Fruit fly (Drosophila melanogaster) whole organism, prepupa: ENCODE measurements around the gene CG14153.

Source experiments
- Blimp-1 ChIP-seq: fragments of 200-800 bp; sonication (Bioruptor generic); optimal IDR thresholded peaks from 3 replicates; lab custom pipeline; 2017; ENCODE audit warnings: missing biosample characterization, missing genetic modification characterization, mild to moderate bottlenecking, moderate library complexity, missing genetic modification reagents
- CG11762 ChIP-seq: fragments of 200-800 bp; sonication (Bioruptor generic); optimal IDR thresholded peaks from 3 replicates; lab custom pipeline; 2016; ENCODE audit warnings: missing biosample characterization, missing genetic modification characterization; ENCODE audit not compliant: insufficient read depth
- CG11902 ChIP-seq: fragments of 200-800 bp; sonication (Bioruptor generic); optimal IDR thresholded peaks from 3 replicates; lab custom pipeline; 2016; ENCODE audit warnings: missing biosample characterization, missing genetic modification characterization
- CG15336 ChIP-seq: fragments of 200-800 bp; sonication (Bioruptor generic); IDR thresholded peaks from 2 replicates; pipeline ENCODE4 v1.3.6; 2022; ENCODE audit warnings: missing biosample characterization, missing genetic modification characterization
- CG16779 ChIP-seq: fragments of 200-800 bp; sonication (Bioruptor generic); optimal IDR thresholded peaks from 3 replicates; lab custom pipeline; 2017; ENCODE audit warnings: missing biosample characterization, mild to moderate bottlenecking, missing genetic modification characterization
- CG32006 ChIP-seq: fragments of 200-800 bp; sonication (Bioruptor generic); optimal IDR thresholded peaks from 3 replicates; lab custom pipeline; 2017; ENCODE audit warnings: missing biosample characterization, mild to moderate bottlenecking, missing genetic modification characterization
- CG34406 ChIP-seq: fragments of 200-800 bp; sonication (Bioruptor generic); optimal IDR thresholded peaks from 3 replicates; lab custom pipeline; 2016; ENCODE audit warnings: missing biosample characterization, missing genetic modification characterization
- CG3919 ChIP-seq: fragments of 200-800 bp; sonication (Bioruptor generic); optimal IDR thresholded peaks from 3 replicates; lab custom pipeline; 2016; ENCODE audit warnings: missing biosample characterization, missing genetic modification characterization
- CG4318 ChIP-seq: fragments of 200-800 bp; sonication (Bioruptor generic); optimal IDR thresholded peaks from 3 replicates; lab custom pipeline; 2017; ENCODE audit warnings: missing biosample characterization, mild to moderate bottlenecking, missing genetic modification characterization
- CG6163 ChIP-seq: fragments of 200-800 bp; sonication (Bioruptor generic); IDR thresholded peaks from 3 replicates; pipeline ENCODE4 v1.3.6; 2022; ENCODE audit warnings: missing biosample characterization, missing genetic modification characterization
- CG6276 ChIP-seq: fragments of 200-800 bp; sonication (Bioruptor generic); optimal IDR thresholded peaks from 2 replicates; lab custom pipeline; 2017; ENCODE audit warnings: missing biosample characterization, mild to moderate bottlenecking, missing genetic modification characterization
- CG8119 ChIP-seq: fragments of 200-800 bp; sonication (Bioruptor generic); IDR thresholded peaks from 3 replicates; pipeline ENCODE4 v1.3.6; 2022; ENCODE audit warnings: missing biosample characterization, missing genetic modification characterization
- CG8632 ChIP-seq: fragments of 200-800 bp; sonication (Bioruptor generic); optimal IDR thresholded peaks from 3 replicates; lab custom pipeline; 2016; ENCODE audit warnings: missing biosample characterization, missing genetic modification characterization
- Eip78C ChIP-seq: fragments of 200-800 bp; sonication (Bioruptor generic); peaks from one replicate; lab custom pipeline; 2016; ENCODE audit warnings: missing biosample characterization, missing genetic modification characterization
- Eip93F ChIP-seq: fragments of 200-800 bp; sonication (Bioruptor generic); optimal IDR thresholded peaks from 2 replicates; lab custom pipeline; 2016; ENCODE audit warnings: missing biosample characterization, mild to moderate bottlenecking, missing genetic modification characterization
- Ets96B ChIP-seq: fragments of 200-800 bp; optimal IDR thresholded peaks from 2 replicates; lab custom pipeline; 2019; ENCODE audit warnings: missing biosample characterization, mild to moderate bottlenecking, missing genetic modification characterization, moderate library complexity
- Gug ChIP-seq: fragments of 200-800 bp; sonication (Bioruptor generic); IDR thresholded peaks from 2 replicates; pipeline ENCODE4 v1.3.6; 2022; ENCODE audit warnings: missing biosample characterization, missing genetic modification characterization
- Hr38 ChIP-seq: sonication (Bioruptor generic); optimal IDR thresholded peaks from 2 replicates; lab custom pipeline; 2016; ENCODE audit warnings: missing biosample characterization, missing genetic modification characterization
- Hr39 ChIP-seq: fragments of 200-800 bp; sonication (Bioruptor generic); optimal IDR thresholded peaks from 2 replicates; lab custom pipeline; 2016; ENCODE audit warnings: missing biosample characterization, missing genetic modification characterization
- Hr4 ChIP-seq: fragments of 200-800 bp; sonication (Bioruptor generic); optimal IDR thresholded peaks from 3 replicates; lab custom pipeline; 2016; ENCODE audit warnings: missing biosample characterization, missing genetic modification characterization
- Lpt ChIP-seq: fragments of 200-800 bp; sonication (Bioruptor generic); optimal IDR thresholded peaks from 3 replicates; lab custom pipeline; 2016; ENCODE audit warnings: missing biosample characterization, missing genetic modification characterization
- Met ChIP-seq: fragments of 200-800 bp; sonication (Bioruptor generic); optimal IDR thresholded peaks from 3 replicates; lab custom pipeline; 2016; ENCODE audit warnings: missing biosample characterization, missing genetic modification characterization
- Smox ChIP-seq: fragments of 200-800 bp; sonication (Bioruptor generic); optimal IDR thresholded peaks from 3 replicates; lab custom pipeline; 2016; ENCODE audit warnings: missing biosample characterization, missing genetic modification characterization
- acj6 ChIP-seq: fragments of 200-800 bp; sonication (Bioruptor generic); optimal IDR thresholded peaks from 3 replicates; lab custom pipeline; 2016; ENCODE audit warnings: missing biosample characterization, missing genetic modification characterization
- cyc ChIP-seq: fragments of 200-800 bp; sonication (Bioruptor generic); optimal IDR thresholded peaks from 3 replicates; lab custom pipeline; 2016; ENCODE audit warnings: missing biosample characterization, missing genetic modification characterization
- dsx ChIP-seq: fragments of 200-800 bp; optimal IDR thresholded peaks from 3 replicates; lab custom pipeline; 2019; ENCODE audit warnings: missing biosample characterization, mild to moderate bottlenecking, missing genetic modification characterization, moderate library complexity; ENCODE audit not compliant: poor library complexity, severe bottlenecking
- eg ChIP-seq: fragments of 200-800 bp; sonication (Bioruptor generic); IDR thresholded peaks from 3 replicates; pipeline ENCODE4 v1.3.6; 2022; ENCODE audit warnings: missing biosample characterization, missing genetic modification characterization
- fd59A ChIP-seq: fragments of 200-800 bp; sonication (Bioruptor generic); optimal IDR thresholded peaks from 2 replicates; lab custom pipeline; 2017; ENCODE audit warnings: missing biosample characterization, mild to moderate bottlenecking, missing genetic modification characterization, missing genetic modification reagents
- fd85E ChIP-seq: fragments of 200-800 bp; sonication (Bioruptor generic); optimal IDR thresholded peaks from 3 replicates; lab custom pipeline; 2016; ENCODE audit warnings: missing biosample characterization, missing genetic modification characterization
- fkh ChIP-seq: fragments of 200-800 bp; sonication (Bioruptor generic); optimal IDR thresholded peaks from 3 replicates; lab custom pipeline; 2017; ENCODE audit warnings: missing biosample characterization, mild to moderate bottlenecking, missing genetic modification characterization, moderate library complexity
- lz ChIP-seq: fragments of 200-800 bp; sonication (Bioruptor generic); optimal IDR thresholded peaks from 3 replicates; lab custom pipeline; 2016; ENCODE audit warnings: missing biosample characterization, missing genetic modification characterization
- net ChIP-seq: fragments of 200-800 bp; sonication (Bioruptor generic); optimal IDR thresholded peaks from 3 replicates; lab custom pipeline; 2016; ENCODE audit warnings: missing biosample characterization, missing genetic modification characterization
- salr ChIP-seq, 2 experiments: fragments of 200-800 bp; sonication (Bioruptor generic); optimal IDR thresholded peaks; 3 replicates each; lab custom pipeline; 2016 to 2018; ENCODE audit warnings: missing biosample characterization in 2 of 2, missing genetic modification characterization in 2 of 2, mild to moderate bottlenecking in 1 of 2
- ss ChIP-seq, 2 experiments: fragments of 200-800 bp; sonication (Bioruptor generic); optimal IDR thresholded peaks; 2 replicates in 1 of 2; 3 replicates in 1 of 2; lab custom pipeline; 2017 to 2018; ENCODE audit warnings: mild to moderate bottlenecking in 2 of 2, missing biosample characterization in 2 of 2, missing genetic modification characterization in 2 of 2, moderate library complexity in 1 of 2
- svp ChIP-seq: fragments of 200-800 bp; sonication (Bioruptor generic); peaks from one replicate; lab custom pipeline; 2016; ENCODE audit warnings: missing biosample characterization, missing genetic modification characterization
- vri ChIP-seq: fragments of 200-800 bp; sonication (Bioruptor generic); optimal IDR thresholded peaks from 3 replicates; lab custom pipeline; 2016; ENCODE audit warnings: missing biosample characterization, mild to moderate bottlenecking, missing genetic modification characterization

The CG14153 gene

DNA sequence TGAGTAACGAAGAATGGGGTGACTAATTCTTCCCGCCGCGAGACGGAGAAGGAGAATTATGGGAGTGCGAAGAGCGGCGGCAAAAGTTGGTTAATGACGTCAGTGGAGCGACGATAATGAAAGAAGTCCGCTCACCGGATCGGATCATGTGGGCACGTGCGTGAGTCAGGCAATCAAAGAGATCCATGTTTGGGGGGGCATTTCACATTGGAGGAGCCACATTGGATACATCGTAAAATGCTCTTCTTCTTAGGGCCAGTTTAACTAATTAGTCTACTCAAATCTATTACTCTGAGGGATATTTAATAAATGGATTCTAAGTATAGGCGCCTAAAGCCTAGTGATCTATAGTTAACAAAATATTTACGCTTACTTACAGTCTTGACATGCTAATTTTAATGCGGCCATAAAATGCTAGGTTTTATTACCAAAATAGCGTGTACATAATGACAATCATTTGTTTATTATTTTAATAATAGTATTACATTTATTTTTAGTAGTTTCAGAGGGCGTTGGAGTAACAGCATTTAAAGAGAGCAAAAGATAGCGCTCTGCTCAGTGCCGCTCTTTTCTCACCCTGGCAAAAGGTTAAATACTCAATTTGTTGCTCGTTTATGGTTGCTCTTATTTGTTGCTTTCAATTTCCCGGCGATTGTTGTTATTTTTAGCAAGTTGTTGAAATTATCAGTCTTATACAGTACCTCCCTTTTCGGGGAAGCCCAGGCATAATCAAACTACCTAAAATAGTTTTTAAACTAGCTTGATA is 15.2 kb downstream of the CG14153 start:
- TF ChIP-seq fd59A: no peak
- TF ChIP-seq Lpt (GFP tag; lab: Kevin White, UChicago): no peak
- TF ChIP-seq ss (GFP tag; optimal IDR thresholded peaks at IDR 0.05; lab: Kevin White, UChicago): peak in 1 of 2 experiments; percentile 20
- TF ChIP-seq Eip93F (GFP tag; lab: Kevin White, UChicago): no peak
- TF ChIP-seq fkh: peak; percentile 51

DNA sequence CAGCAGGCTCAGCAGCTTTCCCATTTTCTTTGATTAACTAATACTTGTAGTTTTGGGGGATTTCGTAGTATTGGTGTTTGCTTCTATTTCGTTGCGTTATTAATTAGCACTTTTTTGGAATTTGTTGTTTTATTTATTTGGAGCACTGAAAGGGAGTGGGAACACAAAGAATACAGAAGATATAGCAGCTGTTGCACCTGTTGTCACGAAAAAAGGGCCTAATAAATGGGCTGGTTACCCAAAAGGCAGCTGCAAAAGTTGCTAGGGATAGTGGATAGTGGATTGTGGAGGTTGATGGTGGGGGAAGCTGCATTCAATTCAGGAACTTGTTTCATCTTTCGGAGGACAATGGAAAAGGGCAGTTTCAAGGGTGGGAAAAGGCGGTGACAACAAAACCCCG is 16.2 kb downstream of the CG14153 start:
- TF ChIP-seq Hr38 (no peak), CG6163 (GFP tag; lab: Robert Waterston, UW) (no peak), Smox (GFP tag; lab: Kevin White, UChicago) (no peak)
- TF ChIP-seq, all 60 proteins: peak for 0

DNA sequence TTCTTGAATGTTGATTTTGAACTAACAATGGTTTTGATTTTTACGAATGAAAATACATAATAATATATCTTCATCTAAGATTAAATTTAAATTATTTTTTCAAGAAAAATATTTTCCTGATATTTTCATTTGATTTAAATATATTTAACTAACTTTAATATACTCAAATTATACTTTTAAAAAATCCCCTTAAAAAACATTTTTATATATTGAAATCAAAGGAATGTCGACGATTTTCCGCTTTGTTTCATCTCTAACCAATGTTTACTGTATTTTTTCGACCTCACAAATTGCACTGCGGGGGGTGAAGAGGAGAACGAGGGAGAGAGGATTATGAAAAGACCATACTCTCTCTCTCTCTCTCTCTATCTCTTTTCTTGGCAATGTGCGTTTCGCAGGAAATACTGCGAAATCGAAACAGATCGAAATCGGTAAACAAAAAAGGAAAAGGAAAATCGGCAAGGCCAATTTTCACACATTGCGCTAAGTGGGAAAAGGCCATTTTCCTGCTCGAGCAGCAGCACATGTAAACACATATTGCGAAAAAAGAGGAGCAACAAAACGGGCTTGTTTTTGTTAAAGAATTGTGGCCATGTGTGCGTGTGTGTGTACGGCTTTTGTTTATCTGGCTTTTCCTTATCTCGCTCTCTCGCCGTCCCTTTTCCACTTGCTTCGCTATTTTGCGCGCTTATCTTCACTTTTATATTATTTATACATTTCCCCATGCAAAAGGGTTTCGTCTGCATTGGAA is 16.8 kb downstream of the CG14153 start:
- TF ChIP-seq CG11762 (GFP tag; lab: Kevin White, UChicago) (no peak), svp (GFP tag; lab: Kevin White, UChicago) (peak; percentile 64), fkh (peak; percentile 51), CG8632 (GFP tag; lab: Kevin White, UChicago) (peak; percentile 2), Ets96B (tag; lab: Kevin White, UChicago) (no peak), fd85E (no peak), fd59A (no peak), salr (GFP tag; optimal IDR thresholded peaks at IDR 0.05; lab: Kevin White, UChicago) (no peak), cyc (no peak), Eip78C (peak; percentile 36), dsx (GFP tag; lab: Kevin White, UChicago) (no peak), CG8119 (GFP tag; lab: Robert Waterston, UW) (no peak), CG11902 (GFP tag; lab: Kevin White, UChicago) (no peak), Hr38 (no peak), eg (no peak), CG3919 (GFP tag; lab: Kevin White, UChicago) (no peak), CG16779 (tag; lab: Kevin White, UChicago) (peak; percentile 29), CG32006 (GFP tag; lab: Kevin White, UChicago) (no peak), lz (GFP tag; lab: Kevin White, UChicago) (no peak), vri (GFP tag; lab: Kevin White, UChicago) (no peak), Met (no peak), Gug (no peak), acj6 (no peak), ss (GFP tag; optimal IDR thresholded peaks at IDR 0.05; lab: Kevin White, UChicago) (no peak), CG6276 (no peak), Blimp-1 (GFP tag; lab: Kevin White, UChicago) (no peak), CG34406 (no peak), Hr4 (GFP tag; lab: Kevin White, UChicago) (no peak), CG15336 (GFP tag; lab: Robert Waterston, UW) (no peak), net (GFP tag; lab: Kevin White, UChicago) (no peak), CG4318 (no peak), Hr39 (GFP tag; lab: Kevin White, UChicago) (no peak)
